Worm (Caenorhabditis elegans): Measurements from ENCODE around the gene C09G4.4.

C09G4.4 gene

ce11 chrIV:8559132-8559531 is 46.4 kb downstream of the C09G4.4 start, which contains the start of gene npr-22:
Gene npr-22, plus strand, starts transcription at chrIV:8559432.
- TF ChIP-seq alr-1 (tag; optimal IDR thresholded peaks at IDR 0.05; ENCODE audit: borderline replicate concordance) (no peak), nhr-20 (tag; optimal IDR thresholded peaks at IDR 0.05) (no peak), aha-1 (tag; optimal IDR thresholded peaks at IDR 0.05) (no peak), sox-4 (tag; optimal IDR thresholded peaks at IDR 0.05) (no peak), nhr-85 (tag) (no peak), mep-1 (tag; optimal IDR thresholded peaks at IDR 0.05) (no peak), lin-14 (GFP tag; optimal IDR thresholded peaks at IDR 0.05) (no peak), hlh-4 (tag; optimal IDR thresholded peaks at IDR 0.05) (no peak), ceh-82 (tag; optimal IDR thresholded peaks at IDR 0.05) (no peak), nhr-76 (tag; optimal IDR thresholded peaks at IDR 0.05) (no peak), ceh-88 (GFP tag; IDR thresholded peaks at IDR 0.05) (no peak), unc-30 (tag; optimal IDR thresholded peaks at IDR 0.05) (no peak), irx-1 (tag; optimal IDR thresholded peaks at IDR 0.05) (no peak), egl-13 (tag; optimal IDR thresholded peaks at IDR 0.05) (no peak), pax-3 (tag; optimal IDR thresholded peaks at IDR 0.05) (no peak), C16A3.4 (tag; optimal IDR thresholded peaks at IDR 0.05) (no peak)
